Worm (Caenorhabditis elegans) whole organism, L4 larva: ENCODE results near the gene Y81B9A.4.

Experiments
- F49E8.2 ChIP-seq: sonication (generic microtip); optimal IDR thresholded peaks from 2 replicates; lab custom pipeline; 2016; ENCODE audit warnings: missing compliant biosample characterization, mild to moderate bottlenecking, missing genetic modification characterization, borderline replicate concordance
- T20F7.1 ChIP-seq: fragments of 200-800 bp; sonication (Bioruptor generic); optimal IDR thresholded peaks from 2 replicates; lab custom pipeline; 2018; ENCODE audit warnings: mild to moderate bottlenecking, missing genetic modification characterization, missing compliant biosample characterization
- T26A8.4 ChIP-seq: fragments of 200-800 bp; sonication (Bioruptor generic); IDR thresholded peaks from 2 replicates; pipeline ENCODE4 v1.3.6; 2022; ENCODE audit warnings: missing genetic modification characterization, missing compliant biosample characterization
- Y75B8A.6 ChIP-seq: fragments of 200-800 bp; sonication (Bioruptor generic); IDR thresholded peaks from 2 replicates; pipeline ENCODE4 v1.3.6; 2022; ENCODE audit warnings: missing genetic modification reagents, missing genetic modification characterization, missing compliant biosample characterization
- ZK546.5 ChIP-seq, 2 experiments: sonication (generic microtip); optimal IDR thresholded peaks; 2 replicates each; lab custom pipeline; 2017; ENCODE audit warnings: missing biosample characterization in 2 of 2, missing genetic modification characterization in 2 of 2
- aha-1 ChIP-seq: fragments of 150-350 bp; peaks from one replicate; lab custom pipeline; 2014; ENCODE audit warnings: missing biosample characterization, missing genetic modification characterization
- aly-2 ChIP-seq: sonication (generic microtip); optimal IDR thresholded peaks from 2 replicates; lab custom pipeline; 2018; ENCODE audit warnings: missing biosample characterization, missing genetic modification characterization
- ceh-20 ChIP-seq: fragments of 200-800 bp; sonication (Bioruptor generic); IDR thresholded peaks from 2 replicates; pipeline ENCODE4 v1.3.6; 2022; ENCODE audit warnings: missing genetic modification reagents, missing genetic modification characterization, missing compliant biosample characterization
- ceh-28 ChIP-seq: fragments of 150-350 bp; optimal IDR thresholded peaks from 2 replicates; lab custom pipeline; 2014; ENCODE audit warnings: missing biosample characterization, missing genetic modification reagents, missing genetic modification characterization
- ceh-44 ChIP-seq: fragments of 200-800 bp; sonication (Bioruptor generic); IDR thresholded peaks from 2 replicates; pipeline ENCODE4 v1.3.6; 2022; ENCODE audit warnings: missing genetic modification reagents, missing genetic modification characterization, missing compliant biosample characterization
- ceh-82 ChIP-seq: sonication (generic microtip); optimal IDR thresholded peaks from 2 replicates; lab custom pipeline; 2017; ENCODE audit warnings: missing biosample characterization, missing genetic modification characterization
- ces-1 ChIP-seq: fragments of 150-350 bp; sonication (generic microtip); optimal IDR thresholded peaks from 4 replicates; lab custom pipeline; 2014; ENCODE audit warnings: missing biosample characterization, missing genetic modification reagents, missing genetic modification characterization
- daf-16 ChIP-seq, 3 experiments: sonication (generic microtip); optimal IDR thresholded peaks; 2 replicates each; lab custom pipeline; 2016 to 2017; ENCODE audit warnings: missing genetic modification characterization in 3 of 3, missing genetic modification reagents in 3 of 3, mild to moderate bottlenecking in 2 of 3, missing compliant biosample characterization in 2 of 3, missing biosample characterization in 1 of 3, moderate library complexity in 1 of 3
- dmd-6 ChIP-seq: fragments of 200-800 bp; sonication (Bioruptor generic); IDR thresholded peaks from 2 replicates; pipeline ENCODE4 v1.3.6; 2022; ENCODE audit warnings: missing genetic modification reagents, missing genetic modification characterization, missing compliant biosample characterization
- dpl-1 ChIP-seq: fragments of 150-350 bp; optimal IDR thresholded peaks from 2 replicates; lab custom pipeline; 2014; ENCODE audit warnings: missing biosample characterization, missing genetic modification reagents, missing genetic modification characterization
- dve-1 ChIP-seq: sonication (generic microtip); optimal IDR thresholded peaks from 2 replicates; lab custom pipeline; 2017; ENCODE audit warnings: antibody characterized with exemption, mild to moderate bottlenecking, missing genetic modification characterization, missing compliant biosample characterization; ENCODE audit not compliant: insufficient read depth
- fkh-10 ChIP-seq: fragments of 150-350 bp; optimal IDR thresholded peaks from 2 replicates; lab custom pipeline; 2014; ENCODE audit warnings: missing biosample characterization, missing genetic modification reagents, missing genetic modification characterization
- hif-1 ChIP-seq, 2 experiments: sonication (generic microtip); optimal IDR thresholded peaks; 2 replicates each; lab custom pipeline; 2016 to 2017; ENCODE audit warnings: missing compliant biosample characterization in 2 of 2, missing genetic modification characterization in 2 of 2, missing genetic modification reagents in 2 of 2, missing genotype in 2 of 2, mild to moderate bottlenecking in 1 of 2
- hlh-11 ChIP-seq: fragments of 200-800 bp; sonication (Bioruptor generic); optimal IDR thresholded peaks from 2 replicates; lab custom pipeline; 2018; ENCODE audit warnings: mild to moderate bottlenecking, missing genetic modification characterization, missing compliant biosample characterization
- hlh-30 ChIP-seq: sonication (generic microtip); optimal IDR thresholded peaks from 2 replicates; lab custom pipeline; 2017; ENCODE audit warnings: antibody characterized with exemption, mild to moderate bottlenecking, missing genetic modification characterization, missing compliant biosample characterization; ENCODE audit not compliant: insufficient read depth
- hmg-1.1 ChIP-seq: fragments of 200-800 bp; sonication (Bioruptor generic); IDR thresholded peaks from 2 replicates; pipeline ENCODE4 v1.3.6; 2022; ENCODE audit warnings: missing genetic modification reagents, missing genetic modification characterization, missing compliant biosample characterization
- lin-38 ChIP-seq: fragments of 200-800 bp; sonication (Bioruptor generic); IDR thresholded peaks from 2 replicates; pipeline ENCODE4 v1.3.6; 2022; ENCODE audit warnings: missing genetic modification reagents, missing genetic modification characterization, missing compliant biosample characterization
- lin-39 ChIP-seq: fragments of 150-350 bp; optimal IDR thresholded peaks from 2 replicates; lab custom pipeline; 2014; ENCODE audit warnings: missing biosample characterization, missing genetic modification reagents, missing genetic modification characterization
- lsy-2 ChIP-seq, 2 experiments: fragments of 150-350 bp in 1 of 2; sonication (generic microtip) in 1 of 2; optimal IDR thresholded peaks; 2 replicates each; lab custom pipeline; 2014 to 2017; ENCODE audit warnings: missing biosample characterization in 2 of 2, missing genetic modification characterization in 2 of 2
- mdl-1 ChIP-seq, 2 experiments: fragments of 150-350 bp in 1 of 2; sonication (generic microtip) in 1 of 2; optimal IDR thresholded peaks; 2 replicates each; lab custom pipeline; 2014 to 2017; ENCODE audit warnings: missing biosample characterization in 2 of 2, missing genetic modification characterization in 2 of 2
- mep-1 ChIP-seq: fragments of 150-350 bp; sonication (generic microtip); optimal IDR thresholded peaks from 3 replicates; lab custom pipeline; 2014; ENCODE audit warnings: missing biosample characterization, missing genetic modification characterization
- mes-2 ChIP-seq: sonication (generic microtip); optimal IDR thresholded peaks from 2 replicates; lab custom pipeline; 2016; ENCODE audit warnings: missing genotype, mild to moderate bottlenecking, missing genetic modification characterization, missing compliant biosample characterization; ENCODE audit not compliant: poor library complexity, severe bottlenecking
- mxl-2 ChIP-seq: fragments of 200-800 bp; sonication (Bioruptor generic); conservative IDR thresholded peaks from 2 replicates; pipeline ENCODE4 v1.3.6; 2022; ENCODE audit warnings: missing genetic modification reagents, missing genetic modification characterization, missing compliant biosample characterization
- mxl-3 ChIP-seq: fragments of 200-800 bp; sonication (Bioruptor generic); optimal IDR thresholded peaks from 2 replicates; lab custom pipeline; 2018; ENCODE audit warnings: mild to moderate bottlenecking, missing genetic modification characterization, missing compliant biosample characterization
- nhr-11 ChIP-seq: fragments of 150-350 bp; optimal IDR thresholded peaks from 2 replicates; lab custom pipeline; 2014; ENCODE audit warnings: missing biosample characterization, missing genetic modification characterization
- nhr-111 ChIP-seq: fragments of 200-800 bp; sonication (Bioruptor generic); optimal IDR thresholded peaks from 2 replicates; lab custom pipeline; 2018; ENCODE audit warnings: mild to moderate bottlenecking, missing genetic modification characterization, missing compliant biosample characterization
- nhr-25 ChIP-seq: sonication (generic microtip); optimal IDR thresholded peaks from 2 replicates; lab custom pipeline; 2017; ENCODE audit warnings: missing genetic modification characterization, mild to moderate bottlenecking, missing compliant biosample characterization, antibody characterized with exemption, moderate library complexity, borderline replicate concordance; ENCODE audit not compliant: insufficient read depth
- nhr-28 ChIP-seq: fragments of 150-350 bp; optimal IDR thresholded peaks from 2 replicates; lab custom pipeline; 2014; ENCODE audit warnings: missing biosample characterization, missing genetic modification characterization
- nhr-42 ChIP-seq: fragments of 200-800 bp; sonication (Bioruptor generic); IDR thresholded peaks from 2 replicates; pipeline ENCODE4 v1.3.6; 2022; ENCODE audit warnings: missing genetic modification characterization, missing compliant biosample characterization
- nhr-6 ChIP-seq: fragments of 150-350 bp; optimal IDR thresholded peaks from 2 replicates; lab custom pipeline; 2014; ENCODE audit warnings: missing biosample characterization, missing genetic modification characterization
- nhr-77 ChIP-seq: fragments of 150-350 bp; optimal IDR thresholded peaks from 2 replicates; lab custom pipeline; 2014; ENCODE audit warnings: missing biosample characterization, missing genetic modification characterization
- pha-4 ChIP-seq, 2 experiments: fragments of 150-350 bp in 1 of 2; fragments of 200-800 bp in 1 of 2; sonication (Bioruptor generic) in 1 of 2; IDR thresholded peaks in 1 of 2; optimal IDR thresholded peaks in 1 of 2; 2 replicates each; pipeline versions ENCODE4 v1.3.6 to Lab custom; 2014 to 2022; ENCODE audit warnings: missing genetic modification characterization in 2 of 2, missing genetic modification reagents in 2 of 2, missing biosample characterization in 1 of 2, missing compliant biosample characterization in 1 of 2
- pqm-1 ChIP-seq: sonication (generic microtip); optimal IDR thresholded peaks from 2 replicates; lab custom pipeline; 2017; ENCODE audit warnings: missing biosample characterization, missing genetic modification characterization
- rbr-2 ChIP-seq: sonication (generic microtip); optimal IDR thresholded peaks from 2 replicates; lab custom pipeline; 2016; ENCODE audit warnings: missing genotype, missing genetic modification characterization, missing compliant biosample characterization
- set-16 ChIP-seq: fragments of 200-800 bp; sonication (Bioruptor generic); IDR thresholded peaks from 2 replicates; pipeline ENCODE4 v1.3.6; 2022; ENCODE audit warnings: missing genetic modification reagents, missing genetic modification characterization, missing compliant biosample characterization
- unc-62 ChIP-seq, 3 experiments: fragments of 150-350 bp in 1 of 3; sonication (generic microtip); optimal IDR thresholded peaks in 2 of 3; peaks in 1 of 3; 1 replicate in 1 of 3; 2 replicates in 2 of 3; lab custom pipeline; 2014 to 2017; ENCODE audit warnings: missing biosample characterization in 3 of 3, missing genetic modification characterization in 3 of 3, missing genetic modification reagents in 3 of 3, missing genotype in 1 of 3
- vab-7 ChIP-seq: fragments of 200-800 bp; sonication (Bioruptor generic); IDR thresholded peaks from 2 replicates; pipeline ENCODE4 v1.3.6; 2022; ENCODE audit warnings: missing genetic modification reagents, missing genetic modification characterization, missing compliant biosample characterization
- ztf-7 ChIP-seq: fragments of 150-350 bp; optimal IDR thresholded peaks from 2 replicates; lab custom pipeline; 2014; ENCODE audit warnings: missing biosample characterization, missing genetic modification characterization

The Y81B9A.4 gene

DNA sequence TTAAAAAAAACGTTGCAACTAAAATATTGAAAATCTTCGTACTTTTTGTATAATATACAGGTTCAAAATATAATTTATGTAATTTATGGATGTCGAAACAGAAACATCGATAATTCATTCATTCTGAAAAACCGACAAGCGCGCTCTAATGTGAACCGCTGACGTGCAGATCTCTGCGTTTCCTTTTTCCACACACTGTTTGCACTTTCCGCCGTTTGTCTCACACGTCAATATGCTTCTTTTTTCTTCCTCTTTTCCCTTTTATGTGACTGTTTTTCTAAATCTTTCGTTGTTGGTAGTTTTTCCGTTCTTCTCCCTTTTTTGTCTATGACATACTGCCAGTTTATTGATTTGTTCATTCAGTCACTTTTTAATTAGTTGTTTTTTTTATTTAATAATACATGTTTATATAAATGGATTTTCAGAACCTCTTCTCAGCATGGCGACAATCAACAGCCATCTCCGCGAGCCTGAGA is 30.4 kb downstream of the Y81B9A.4 start, which contains the start of gene tmbi-4:
Gene tmbi-4, plus strand, starts transcription at position 426 of the 476 bp plus-strand sequence.
- TF ChIP-seq pqm-1 (tag; lab: Kevin White, UChicago) = no peak
- no peak for TF ChIP-seq nhr-111 (GFP tag; lab: Kevin White, UChicago)
- peak; percentile 87 for TF ChIP-seq hlh-30 (tag; lab: Kevin White, UChicago)
- peak; percentile 23 for TF ChIP-seq fkh-10 (GFP tag; lab: Kevin White, UChicago)
- TF ChIP-seq dve-1 = peak; percentile 65
- TF ChIP-seq F49E8.2 (tag; lab: Kevin White, UChicago) = no peak
- no peak for TF ChIP-seq pha-4 (GFP tag; IDR thresholded peaks at IDR 0.05; lab: Robert Waterston, UW)
- TF ChIP-seq pha-4 (tag; optimal IDR thresholded peaks at IDR 0.05; lab: Kevin White, UChicago) = peak; percentile 69
- TF ChIP-seq mdl-1 (tag; optimal IDR thresholded peaks at IDR 0.05; lab: Kevin White, UChicago) = peak in 1 of 2 experiments; percentile 47
- TF ChIP-seq ZK546.5 (tag; optimal IDR thresholded peaks at IDR 0.05; lab: Kevin White, UChicago) = no peak
- no peak for TF ChIP-seq ceh-82 (tag; lab: Kevin White, UChicago)
- peak; percentile 67 for TF ChIP-seq nhr-28 (tag; lab: Kevin White, UChicago)
- TF ChIP-seq T26A8.4 (GFP tag; lab: Robert Waterston, UW) = no peak
- TF ChIP-seq nhr-6 (tag; lab: Kevin White, UChicago) = peak; percentile 40
- peak; percentile 74 for TF ChIP-seq mep-1
- no peak for TF ChIP-seq mxl-2 (GFP tag; lab: Robert Waterston, UW)
- TF ChIP-seq hlh-11 (tag; lab: Kevin White, UChicago) = peak; percentile 77
- peak; percentile 51 for TF ChIP-seq nhr-11
- TF ChIP-seq daf-16 (GFP tag; optimal IDR thresholded peaks at IDR 0.05; lab: Kevin White, UChicago) = no peak
- peak; percentile 90 for TF ChIP-seq daf-16 (tag; optimal IDR thresholded peaks at IDR 0.05; lab: Kevin White, UChicago)
- peak in 1 of 2 experiments; percentile 67 for TF ChIP-seq lsy-2 (tag; optimal IDR thresholded peaks at IDR 0.05; lab: Kevin White, UChicago)
- TF ChIP-seq lin-38 = peak; percentile 79
- peak; percentile 76 for TF ChIP-seq mes-2
- peak; percentile 30 for TF ChIP-seq rbr-2
- TF ChIP-seq hif-1 (tag; optimal IDR thresholded peaks at IDR 0.05; lab: Kevin White, UChicago) = peak in 1 of 2 experiments; percentile 50
- peak; percentile 24 for TF ChIP-seq dpl-1
- peak; percentile 47 for TF ChIP-seq dmd-6 (GFP tag; lab: Robert Waterston, UW)
- peak; percentile 36; the same call in 1 of the 2 replicates for TF ChIP-seq ceh-20 (GFP tag; lab: Robert Waterston, UW)
- TF ChIP-seq hmg-1.1 (GFP tag; lab: Robert Waterston, UW) = peak; percentile 44
- TF ChIP-seq aha-1 = peak; percentile 51
- peak; percentile 12 for TF ChIP-seq ztf-7
- TF ChIP-seq nhr-42 = no peak
- TF ChIP-seq ceh-44 (GFP tag; lab: Robert Waterston, UW) = no peak
- peak; percentile 21 for TF ChIP-seq nhr-77 (tag; lab: Kevin White, UChicago)
- TF ChIP-seq unc-62 (GFP tag; optimal IDR thresholded peaks at IDR 0.05 in 1 of 2; lab: Kevin White, UChicago) = peak in 1 of 2 experiments; percentile 87
- no peak for TF ChIP-seq unc-62 (tag; optimal IDR thresholded peaks at IDR 0.05; lab: Kevin White, UChicago)
- TF ChIP-seq ceh-28 (tag; lab: Kevin White, UChicago) = no peak
- TF ChIP-seq mxl-3 (GFP tag; lab: Kevin White, UChicago) = peak; percentile 33
- TF ChIP-seq ces-1 (GFP tag; lab: Kevin White, UChicago) = no peak
- TF ChIP-seq nhr-25 (tag; lab: Kevin White, UChicago) = no peak
- TF ChIP-seq vab-7 (GFP tag; lab: Robert Waterston, UW) = no peak
- no peak for TF ChIP-seq aly-2 (tag; lab: Kevin White, UChicago)
- TF ChIP-seq set-16 (GFP tag; lab: Robert Waterston, UW) = no peak
- no peak for TF ChIP-seq Y75B8A.6 (GFP tag; lab: Robert Waterston, UW)
- no peak for TF ChIP-seq T20F7.1
- TF ChIP-seq lin-39 (tag; lab: Kevin White, UChicago) = no peak
